Worm (Caenorhabditis elegans): ENCODE data around the gene col-155.

Gene col-155

DNA sequence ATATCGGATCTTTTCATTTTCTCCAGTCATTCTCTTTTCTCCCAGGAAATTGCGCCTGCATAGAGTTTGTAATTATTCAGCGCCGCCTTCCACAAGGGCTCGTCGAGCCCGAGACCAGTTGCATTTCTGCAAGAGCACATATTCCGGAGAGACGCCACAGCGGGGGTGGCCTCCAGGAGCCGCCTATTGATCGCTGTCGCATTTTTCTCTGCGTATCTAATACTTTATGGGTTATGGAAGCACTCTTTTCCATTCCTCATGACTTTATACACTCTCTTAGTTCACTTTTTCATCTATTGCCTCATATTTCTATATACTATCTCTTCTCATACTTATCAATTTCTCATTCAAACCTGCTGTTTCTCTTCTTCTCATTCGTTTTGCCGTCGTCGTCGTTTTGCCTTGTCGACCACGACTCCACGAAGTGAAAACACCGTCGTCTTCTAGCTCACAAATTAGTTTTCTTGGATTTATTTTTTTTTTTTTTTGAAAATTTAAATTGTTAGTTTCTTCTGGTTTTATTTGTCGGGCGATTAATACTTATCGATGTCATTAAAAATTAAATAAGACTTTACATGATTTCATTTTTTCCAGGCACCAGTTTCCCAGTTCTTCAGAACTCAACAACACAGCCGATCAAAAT lies 14.4 kb downstream of the col-155 start, which contains the start of gene cnb-1 (continued):
- TF ChIP-seq tra-1 (GFP tag; IDR thresholded peaks at IDR 0.05) (0 out of 2 replicates have a peak, but pooled peaks have one; percentile 26), cey-2 (tag; optimal IDR thresholded peaks at IDR 0.05; ENCODE audit: borderline replicate concordance, insufficient read depth) (no peak), php-3 (GFP tag; IDR thresholded peaks at IDR 0.05) (no peak), gei-8 (GFP tag; optimal IDR thresholded peaks at IDR 0.05) (no peak), zfp-2 (tag; optimal IDR thresholded peaks at IDR 0.05) (no peak), zag-1 (tag; optimal IDR thresholded peaks at IDR 0.05) (no peak), F26F4.8 (GFP tag; conservative IDR thresholded peaks at IDR 0.05) (no peak), ceh-20 (GFP tag; IDR thresholded peaks at IDR 0.05) (peak; percentile 57; the same call in 1 of the 2 replicates), nhr-41 (GFP tag; IDR thresholded peaks at IDR 0.05) (no peak), attf-4 (tag; optimal IDR thresholded peaks at IDR 0.05) (no peak), hmg-1.1 (GFP tag; IDR thresholded peaks at IDR 0.05) (peak; percentile 75), Y48G9A.11 (GFP tag; IDR thresholded peaks at IDR 0.05) (no peak), ZK337.2 (GFP tag; IDR thresholded peaks at IDR 0.05) (peak; percentile 91), unc-39 (tag; optimal IDR thresholded peaks at IDR 0.05) (no peak), spr-3 (GFP tag; optimal IDR thresholded peaks at IDR 0.05) (no peak), unc-130 (GFP tag; optimal IDR thresholded peaks at IDR 0.05) (no peak), arid-1 (GFP tag; conservative IDR thresholded peaks at IDR 0.05) (no peak), F37D6.2 (tag; optimal IDR thresholded peaks at IDR 0.05) (peak; percentile 31), ama-1 (optimal IDR thresholded peaks at IDR 0.05) (no peak), fkh-10 (GFP tag; optimal IDR thresholded peaks at IDR 0.05) (peak; percentile 54), sdz-12 (GFP tag; optimal IDR thresholded peaks at IDR 0.05) (no peak)

DNA sequence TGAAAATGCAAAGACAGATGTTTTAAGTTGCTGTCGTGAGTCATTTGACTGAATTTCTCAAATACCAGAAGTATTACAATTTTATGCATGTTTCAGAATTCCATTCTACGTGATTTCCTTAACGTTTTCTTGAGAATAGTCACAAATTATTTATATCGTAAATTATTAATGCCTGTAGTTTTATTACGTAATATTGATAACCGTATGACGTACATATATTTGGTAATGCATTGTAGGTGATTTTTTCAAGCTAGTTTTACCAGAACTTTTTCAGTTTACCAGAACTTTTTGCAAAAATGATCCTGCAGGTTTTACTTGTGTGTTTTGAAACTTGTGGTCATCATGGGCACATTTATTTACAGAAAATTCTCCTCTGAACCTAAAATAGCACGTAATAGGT lies 15.8 kb downstream of the col-155 start:
- TF ChIP-seq attf-4 (tag; optimal IDR thresholded peaks at IDR 0.05) (no peak), ceh-44 (GFP tag; IDR thresholded peaks at IDR 0.05) (no peak), R02D3.7 (tag; optimal IDR thresholded peaks at IDR 0.05) (no peak), vab-7 (GFP tag; IDR thresholded peaks at IDR 0.05) (no peak), lsy-2 (tag; optimal IDR thresholded peaks at IDR 0.05) (no peak), lin-38 (GFP tag; IDR thresholded peaks at IDR 0.05) (no peak), ces-1 (GFP tag; optimal IDR thresholded peaks at IDR 0.05) (no peak), snpc-4 (tag; optimal IDR thresholded peaks at IDR 0.05) (no peak), saeg-2 (GFP tag; IDR thresholded peaks at IDR 0.05) (no peak), gei-8 (GFP tag; optimal IDR thresholded peaks at IDR 0.05) (no peak), ztf-7 (tag; optimal IDR thresholded peaks at IDR 0.05) (no peak), pha-4 (GFP tag; IDR thresholded peaks at IDR 0.05) (no peak), pha-4 (tag; optimal IDR thresholded peaks at IDR 0.05) (no peak), cey-2 (tag; optimal IDR thresholded peaks at IDR 0.05; ENCODE audit: borderline replicate concordance, insufficient read depth) (no peak), daf-19 (GFP tag; conservative IDR thresholded peaks at IDR 0.05) (no peak), unc-39 (tag; optimal IDR thresholded peaks at IDR 0.05) (no peak), T26A8.4 (GFP tag; IDR thresholded peaks at IDR 0.05) (no peak), nhr-77 (tag; optimal IDR thresholded peaks at IDR 0.05) (no peak), mep-1 (tag; optimal IDR thresholded peaks at IDR 0.05) (no peak), nhr-111 (GFP tag; optimal IDR thresholded peaks at IDR 0.05) (no peak), dve-1 (tag; optimal IDR thresholded peaks at IDR 0.05; ENCODE audit: insufficient read depth) (no peak)

DNA sequence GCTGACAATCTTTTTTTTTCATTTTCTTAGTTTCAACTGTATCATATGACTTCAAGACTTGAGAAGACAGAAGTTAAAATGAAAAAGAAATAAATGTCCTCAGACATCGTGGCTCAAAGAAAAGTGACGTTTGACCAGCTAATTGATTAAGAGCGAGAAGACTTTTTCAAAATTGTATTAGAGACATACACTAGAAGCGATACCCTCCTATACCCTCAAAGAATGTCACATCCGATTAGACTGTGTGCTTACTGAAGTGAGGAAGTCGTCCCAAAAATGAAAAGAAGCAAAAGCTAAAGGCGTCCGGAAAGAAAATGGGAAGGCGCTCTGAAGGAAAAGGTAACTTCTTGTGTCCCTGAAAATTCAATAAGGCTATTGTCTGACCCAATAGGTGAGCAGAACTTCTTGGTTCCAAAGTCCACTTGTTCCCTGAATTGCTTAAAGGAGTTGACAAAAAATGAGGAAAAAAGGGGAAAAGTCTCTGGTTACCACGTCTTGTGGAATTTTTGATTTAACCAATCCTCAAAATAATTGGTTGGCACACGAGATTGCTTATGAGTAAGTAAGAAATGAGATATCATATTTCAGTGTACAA lies 17.3 kb downstream of the col-155 start:
- TF ChIP-seq aha-1 (tag) (peak; percentile 91), mxl-2 (GFP tag; conservative IDR thresholded peaks at IDR 0.05) (no peak)

All from whole organism, L4 larva.